Worm (Caenorhabditis elegans) whole organism, L3 larva: ENCODE results near the gene nlp-36.

Experiments used
- R02D3.7 ChIP-seq: fragments of 150-350 bp; optimal IDR thresholded peaks from 2 replicates; lab custom pipeline; 2014; ENCODE audit warnings: missing biosample characterization, missing genetic modification characterization
- ZK546.5 ChIP-seq: sonication (generic microtip); optimal IDR thresholded peaks from 2 replicates; lab custom pipeline; 2017; ENCODE audit warnings: missing biosample characterization, missing genetic modification characterization
- aly-2 ChIP-seq: fragments of 150-350 bp; optimal IDR thresholded peaks from 2 replicates; lab custom pipeline; 2014; ENCODE audit warnings: missing biosample characterization, missing genetic modification characterization
- ama-1 ChIP-seq: fragments of 150-350 bp; optimal IDR thresholded peaks from 2 replicates; lab custom pipeline; 2018
- ceh-16 ChIP-seq: sonication (generic microtip); optimal IDR thresholded peaks from 2 replicates; lab custom pipeline; 2017; ENCODE audit warnings: missing biosample characterization, missing genetic modification characterization
- ceh-82 ChIP-seq: fragments of 150-350 bp; optimal IDR thresholded peaks from 2 replicates; lab custom pipeline; 2014; ENCODE audit warnings: missing biosample characterization, missing genetic modification characterization
- ceh-9 ChIP-seq: sonication (generic microtip); optimal IDR thresholded peaks from 2 replicates; lab custom pipeline; 2018; ENCODE audit warnings: missing biosample characterization, missing genetic modification characterization
- daf-12 ChIP-seq: fragments of 150-350 bp; optimal IDR thresholded peaks from 2 replicates; lab custom pipeline; 2014; ENCODE audit warnings: missing biosample characterization, missing genetic modification reagents, missing genetic modification characterization
- egl-27 ChIP-seq: sonication (generic microtip); optimal IDR thresholded peaks from 4 replicates; lab custom pipeline; 2017; ENCODE audit warnings: missing biosample characterization, missing genetic modification reagents, missing genetic modification characterization
- egl-5 ChIP-seq: fragments of 150-350 bp; optimal IDR thresholded peaks from 2 replicates; lab custom pipeline; 2017; ENCODE audit warnings: missing biosample characterization, missing genetic modification reagents, missing genetic modification characterization, inconsistent platforms
- elt-1 ChIP-seq: fragments of 150-350 bp; optimal IDR thresholded peaks from 2 replicates; lab custom pipeline; 2014; ENCODE audit warnings: missing biosample characterization, missing genetic modification characterization
- elt-2 ChIP-seq: sonication (generic microtip); optimal IDR thresholded peaks from 2 replicates; lab custom pipeline; 2016; ENCODE audit warnings: missing genetic modification reagents, mild to moderate bottlenecking, missing genetic modification characterization, missing compliant biosample characterization
- elt-3 ChIP-seq, 3 experiments: fragments of 150-350 bp in 1 of 3; sonication (generic microtip) in 2 of 3; optimal IDR thresholded peaks; 2 replicates in 2 of 3; 4 replicates in 1 of 3; lab custom pipeline; 2014 to 2017; ENCODE audit warnings: missing biosample characterization in 3 of 3, missing genetic modification characterization in 3 of 3
- eor-1 ChIP-seq, 2 experiments: fragments of 150-350 bp; optimal IDR thresholded peaks; 2 replicates each; lab custom pipeline; 2014 to 2018; ENCODE audit warnings: missing biosample characterization in 2 of 2, missing genetic modification characterization in 2 of 2
- fkh-10 ChIP-seq: sonication (generic microtip); optimal IDR thresholded peaks from 2 replicates; lab custom pipeline; 2017; ENCODE audit warnings: missing biosample characterization, missing genetic modification reagents, missing genetic modification characterization
- fkh-2 ChIP-seq: fragments of 150-350 bp; optimal IDR thresholded peaks from 2 replicates; lab custom pipeline; 2014; ENCODE audit warnings: missing biosample characterization, missing genetic modification reagents, missing genetic modification characterization
- fos-1 ChIP-seq: fragments of 150-350 bp; optimal IDR thresholded peaks from 2 replicates; lab custom pipeline; 2014; ENCODE audit warnings: missing biosample characterization, missing genetic modification characterization
- hmg-11 ChIP-seq: sonication (generic microtip); optimal IDR thresholded peaks from 2 replicates; lab custom pipeline; 2016; ENCODE audit warnings: missing genetic modification characterization, missing compliant biosample characterization
- jun-1 ChIP-seq: fragments of 150-350 bp; optimal IDR thresholded peaks from 2 replicates; lab custom pipeline; 2014; ENCODE audit warnings: missing biosample characterization, missing genetic modification reagents, missing genetic modification characterization
- lin-15B ChIP-seq: fragments of 150-350 bp; optimal IDR thresholded peaks from 2 replicates; lab custom pipeline; 2014; ENCODE audit warnings: missing biosample characterization, missing genetic modification characterization
- lin-39 ChIP-seq: fragments of 150-350 bp; optimal IDR thresholded peaks from 2 replicates; lab custom pipeline; 2018; ENCODE audit warnings: missing biosample characterization, missing genetic modification reagents, missing genetic modification characterization
- lsy-12 ChIP-seq: sonication (generic microtip); optimal IDR thresholded peaks from 2 replicates; lab custom pipeline; 2016; ENCODE audit warnings: mild to moderate bottlenecking, missing genetic modification characterization, missing compliant biosample characterization
- mdl-1 ChIP-seq: fragments of 150-350 bp; optimal IDR thresholded peaks from 2 replicates; lab custom pipeline; 2014; ENCODE audit warnings: missing biosample characterization, missing genetic modification characterization
- mml-1 ChIP-seq: fragments of 150-350 bp; sonication (generic microtip); optimal IDR thresholded peaks from 3 replicates; lab custom pipeline; 2014; ENCODE audit warnings: missing biosample characterization, missing genetic modification characterization
- nfya-1 ChIP-seq: sonication (generic microtip); optimal IDR thresholded peaks from 2 replicates; lab custom pipeline; 2017; ENCODE audit warnings: missing genetic modification characterization, mild to moderate bottlenecking, missing compliant biosample characterization, antibody characterized with exemption, moderate library complexity; ENCODE audit not compliant: insufficient read depth
- nhr-11 ChIP-seq: fragments of 150-350 bp; optimal IDR thresholded peaks from 2 replicates; lab custom pipeline; 2014; ENCODE audit warnings: missing biosample characterization, missing genetic modification characterization
- nhr-12 ChIP-seq: fragments of 150-350 bp; optimal IDR thresholded peaks from 2 replicates; lab custom pipeline; 2014; ENCODE audit warnings: missing biosample characterization, missing genetic modification characterization
- nhr-23 ChIP-seq: fragments of 150-350 bp; optimal IDR thresholded peaks from 2 replicates; lab custom pipeline; 2014; ENCODE audit warnings: missing biosample characterization, missing genetic modification reagents, missing genetic modification characterization
- nhr-237 ChIP-seq: fragments of 150-350 bp; optimal IDR thresholded peaks from 2 replicates; lab custom pipeline; 2014; ENCODE audit warnings: missing biosample characterization, missing genetic modification characterization
- nhr-25 ChIP-seq: sonication (generic microtip); optimal IDR thresholded peaks from 2 replicates; lab custom pipeline; 2017; ENCODE audit warnings: missing biosample characterization, missing genetic modification characterization
- nhr-28 ChIP-seq: fragments of 150-350 bp; optimal IDR thresholded peaks from 2 replicates; lab custom pipeline; 2014; ENCODE audit warnings: missing biosample characterization, missing genetic modification characterization
- nhr-43 ChIP-seq: sonication (generic microtip); optimal IDR thresholded peaks from 2 replicates; lab custom pipeline; 2016; ENCODE audit warnings: mild to moderate bottlenecking, missing genetic modification characterization, missing compliant biosample characterization; ENCODE audit not compliant: poor library complexity, severe bottlenecking
- nhr-67 ChIP-seq: fragments of 150-350 bp; optimal IDR thresholded peaks from 2 replicates; lab custom pipeline; 2014; ENCODE audit warnings: missing biosample characterization, missing genetic modification characterization
- nhr-76 ChIP-seq: fragments of 150-350 bp; sonication (generic microtip); optimal IDR thresholded peaks from 5 replicates; lab custom pipeline; 2014; ENCODE audit warnings: missing biosample characterization, missing genetic modification characterization
- nhr-77 ChIP-seq: fragments of 150-350 bp; optimal IDR thresholded peaks from 2 replicates; lab custom pipeline; 2014; ENCODE audit warnings: missing biosample characterization, missing genetic modification characterization
- pha-4 ChIP-seq: fragments of 150-350 bp; optimal IDR thresholded peaks from 2 replicates; lab custom pipeline; 2014; ENCODE audit warnings: missing biosample characterization, missing genetic modification reagents, missing genetic modification characterization
- pqm-1 ChIP-seq: fragments of 150-350 bp; optimal IDR thresholded peaks from 2 replicates; lab custom pipeline; 2017; ENCODE audit warnings: missing biosample characterization, missing genetic modification characterization, inconsistent platforms
- sea-2 ChIP-seq: fragments of 150-350 bp; sonication (generic microtip); optimal IDR thresholded peaks from 4 replicates; lab custom pipeline; 2014; ENCODE audit warnings: missing biosample characterization, missing genetic modification reagents, missing genetic modification characterization
- skn-1 ChIP-seq: fragments of 150-350 bp; optimal IDR thresholded peaks from 2 replicates; lab custom pipeline; 2014; ENCODE audit warnings: missing biosample characterization, missing genetic modification characterization
- snpc-4 ChIP-seq: fragments of 150-350 bp; optimal IDR thresholded peaks from 2 replicates; lab custom pipeline; 2014; ENCODE audit warnings: missing biosample characterization, missing genetic modification characterization
- tbx-2 ChIP-seq: sonication (generic microtip); optimal IDR thresholded peaks from 2 replicates; lab custom pipeline; 2016; ENCODE audit warnings: mild to moderate bottlenecking, missing genetic modification characterization, missing compliant biosample characterization
- unc-39 ChIP-seq: sonication (generic microtip); optimal IDR thresholded peaks from 4 replicates; lab custom pipeline; 2017; ENCODE audit warnings: missing biosample characterization, missing genetic modification characterization
- unc-62 ChIP-seq: fragments of 150-350 bp; sonication (generic microtip); optimal IDR thresholded peaks from 4 replicates; lab custom pipeline; 2014; ENCODE audit warnings: missing biosample characterization, missing genetic modification reagents, missing genetic modification characterization
- zag-1 ChIP-seq: fragments of 150-350 bp; optimal IDR thresholded peaks from 2 replicates; lab custom pipeline; 2014; ENCODE audit warnings: missing biosample characterization, missing genetic modification characterization
- ztf-11 ChIP-seq: fragments of 150-350 bp; optimal IDR thresholded peaks from 2 replicates; lab custom pipeline; 2014; ENCODE audit warnings: missing biosample characterization, missing genetic modification characterization
- ztf-4 ChIP-seq: fragments of 150-350 bp; optimal IDR thresholded peaks from 2 replicates; lab custom pipeline; 2014; ENCODE audit warnings: missing biosample characterization, missing genetic modification characterization

Gene nlp-36

ce11 chrIII:9501072-9501471 is 12.5 kb downstream of the nlp-36 start:
- TF ChIP-seq zag-1 (tag; lab: Kevin White, UChicago) (no peak), hmg-11 (no peak), nhr-11 (no peak), unc-39 (tag; lab: Kevin White, UChicago) (no peak)

DNA sequence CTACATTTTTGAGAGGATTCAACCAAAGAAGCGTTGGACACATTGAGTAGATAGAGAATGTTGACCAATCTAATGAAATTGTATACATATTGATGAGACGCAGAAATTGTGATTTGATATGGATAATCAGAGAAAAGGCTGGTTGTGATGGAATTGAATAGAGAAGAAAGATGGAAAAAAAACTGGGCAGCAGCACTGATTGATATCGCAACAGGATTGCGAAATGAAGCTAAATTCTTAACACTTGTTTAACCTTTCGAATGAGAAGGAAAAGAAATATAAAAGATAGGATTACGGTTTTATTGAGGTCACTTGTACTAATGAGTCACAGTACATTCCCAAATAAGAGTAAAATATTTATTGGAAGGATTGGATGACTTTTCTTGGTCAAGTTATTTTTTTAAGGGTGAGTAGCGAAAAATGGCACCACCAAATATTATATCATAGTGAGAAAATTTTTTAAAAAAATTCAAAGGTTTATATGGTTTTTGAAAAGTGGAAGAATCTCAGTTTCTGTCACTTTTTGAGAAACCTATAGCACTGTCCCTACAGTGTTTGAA is 13.7 kb downstream of the nlp-36 start:
- TF ChIP-seq egl-5 = no peak
- TF ChIP-seq nhr-23 (tag; lab: Kevin White, UChicago) = peak; percentile 81
- no peak for TF ChIP-seq pqm-1 (tag; lab: Kevin White, UChicago)
- peak; percentile 23 for TF ChIP-seq nhr-25 (tag; lab: Kevin White, UChicago)
- TF ChIP-seq elt-3 (tag; optimal IDR thresholded peaks at IDR 0.05; lab: Kevin White, UChicago) = peak in 2 of 3 experiments; percentile 70 to 78
- no peak for TF ChIP-seq elt-1 (tag; lab: Kevin White, UChicago)
- TF ChIP-seq nhr-43 (tag; lab: Kevin White, UChicago) = peak; percentile 27

DNA sequence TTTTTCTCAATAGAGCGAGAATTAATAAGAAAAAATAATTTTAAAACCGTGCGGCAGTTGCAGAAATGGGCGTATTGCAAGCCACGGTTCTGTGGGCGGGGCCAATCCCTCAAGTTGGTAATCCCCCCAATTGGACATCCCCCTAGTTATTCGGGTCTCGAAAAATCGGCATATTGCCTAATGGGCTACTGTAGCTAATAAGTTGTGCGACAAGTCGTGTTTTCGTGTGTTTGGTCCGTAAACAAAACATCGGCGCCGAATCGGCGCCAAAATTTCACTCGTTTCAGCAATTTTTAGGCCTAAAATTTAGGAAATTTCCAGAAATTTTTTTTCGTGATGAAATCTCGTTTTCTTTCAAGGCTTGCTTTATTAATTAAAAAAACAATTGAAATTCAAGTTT is 15.8 kb downstream of the nlp-36 start:
- TF ChIP-seq pqm-1 (tag; lab: Kevin White, UChicago) (no peak), unc-39 (tag; lab: Kevin White, UChicago) (no peak), aly-2 (tag; lab: Kevin White, UChicago) (no peak)

DNA sequence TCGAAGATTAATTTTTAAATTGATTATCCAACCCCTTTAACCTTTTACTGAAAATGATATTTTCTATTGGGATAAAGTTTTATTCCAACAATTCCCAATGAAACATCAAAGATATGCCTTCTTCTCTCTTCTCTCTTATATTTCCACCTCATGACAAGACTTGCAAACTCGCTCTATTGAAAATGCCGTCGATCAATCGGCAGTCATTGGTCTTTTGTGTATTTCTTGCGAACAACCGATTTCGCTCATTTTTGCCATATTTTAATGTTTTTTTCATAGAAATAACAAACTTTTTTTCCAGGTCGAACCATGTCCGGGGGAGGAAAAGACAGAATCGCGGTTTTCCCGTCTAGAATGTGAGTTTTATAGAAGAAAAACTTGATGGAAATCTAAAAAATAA is 19.3 kb downstream of the nlp-36 start, which contains the start of gene vha-14:
Gene vha-14, plus strand, starts transcription at position 302 of the 400 bp plus-strand sequence.
- no peak for TF ChIP-seq nhr-11
- TF ChIP-seq aly-2 (tag; lab: Kevin White, UChicago) = no peak
- TF ChIP-seq ceh-9 (tag; lab: Kevin White, UChicago) = no peak
- no peak for TF ChIP-seq daf-12 (tag; lab: Kevin White, UChicago)
- TF ChIP-seq sea-2 (GFP tag; lab: Kevin White, UChicago) = no peak
- TF ChIP-seq hmg-11 = peak; percentile 40
- TF ChIP-seq snpc-4 = peak; percentile 8
- TF ChIP-seq R02D3.7 (tag; lab: Kevin White, UChicago) = no peak
- no peak for TF ChIP-seq nhr-12
- no peak for TF ChIP-seq skn-1 (tag; lab: Kevin White, UChicago)
- no peak for TF ChIP-seq fkh-2 (tag; lab: Kevin White, UChicago)
- TF ChIP-seq ama-1 (lab: Kevin White, UChicago) = peak; percentile 3
- no peak for TF ChIP-seq zag-1 (tag; lab: Kevin White, UChicago)
- no peak for TF ChIP-seq fkh-10
- no peak for TF ChIP-seq mml-1
- no peak for TF ChIP-seq ceh-16 (tag; lab: Kevin White, UChicago)
- no peak for TF ChIP-seq mdl-1 (tag; lab: Kevin White, UChicago)
- TF ChIP-seq nhr-43 (tag; lab: Kevin White, UChicago) = no peak
- no peak for TF ChIP-seq elt-1 (tag; lab: Kevin White, UChicago)
- no peak for TF ChIP-seq ztf-11 (tag; lab: Kevin White, UChicago)
- TF ChIP-seq fos-1 (tag; lab: Kevin White, UChicago) = no peak
- TF ChIP-seq lin-39 (tag; lab: Kevin White, UChicago) = peak; percentile 55
- TF ChIP-seq lsy-12 = no peak
- no peak for TF ChIP-seq ZK546.5 (tag; lab: Kevin White, UChicago)
- TF ChIP-seq ceh-82 = no peak
- peak; percentile 28 for TF ChIP-seq elt-2 (tag; lab: Kevin White, UChicago)
- TF ChIP-seq ztf-4 = no peak
- no peak for TF ChIP-seq unc-62
- TF ChIP-seq jun-1 (tag; lab: Kevin White, UChicago) = no peak
- no peak for TF ChIP-seq tbx-2 (tag; lab: Kevin White, UChicago)
- no peak for TF ChIP-seq nhr-28 (tag; lab: Kevin White, UChicago)
- TF ChIP-seq nhr-25 (tag; lab: Kevin White, UChicago) = peak; percentile 56
- TF ChIP-seq nfya-1 (tag; lab: Kevin White, UChicago) = peak; percentile 73
- no peak for TF ChIP-seq egl-5
- TF ChIP-seq unc-39 (tag; lab: Kevin White, UChicago) = no peak
- peak; percentile 8 for TF ChIP-seq nhr-23 (tag; lab: Kevin White, UChicago)
- TF ChIP-seq pqm-1 (tag; lab: Kevin White, UChicago) = peak; percentile 31
- TF ChIP-seq elt-3 (tag; optimal IDR thresholded peaks at IDR 0.05; lab: Kevin White, UChicago) = no peak
- TF ChIP-seq nhr-67 (tag; lab: Kevin White, UChicago) = no peak
- no peak for TF ChIP-seq nhr-237
- no peak for TF ChIP-seq eor-1 (tag; optimal IDR thresholded peaks at IDR 0.05; lab: Kevin White, UChicago)
- TF ChIP-seq egl-27 (tag; lab: Kevin White, UChicago) = no peak
- TF ChIP-seq nhr-76 (tag; lab: Kevin White, UChicago) = no peak
- TF ChIP-seq nhr-77 = no peak
- TF ChIP-seq pha-4 (tag; lab: Kevin White, UChicago) = peak; percentile 70
- peak; percentile 78 for TF ChIP-seq lin-15B (tag; lab: Kevin White, UChicago)
